Worm (Caenorhabditis elegans) whole organism, L4 larva: ENCODE measurements around the gene flp-15.

ENCODE experiments used
- D1046.2 ChIP-seq: fragments of 200-800 bp; sonication (Bioruptor generic); IDR thresholded peaks from 2 replicates; pipeline ENCODE4 v1.3.6; 2022; ENCODE audit warnings: missing genetic modification characterization, missing compliant biosample characterization
- F44E2.7 ChIP-seq: fragments of 200-800 bp; sonication (Bioruptor generic); IDR thresholded peaks from 2 replicates; pipeline ENCODE4 v2.1.2; 2022; ENCODE audit warnings: missing genetic modification characterization, missing compliant biosample characterization
- F49E8.2 ChIP-seq: sonication (generic microtip); optimal IDR thresholded peaks from 2 replicates; lab custom pipeline; 2016; ENCODE audit warnings: missing compliant biosample characterization, mild to moderate bottlenecking, missing genetic modification characterization, borderline replicate concordance
- R02D3.7 ChIP-seq: fragments of 150-350 bp; sonication (generic microtip); optimal IDR thresholded peaks from 3 replicates; lab custom pipeline; 2014; ENCODE audit warnings: missing biosample characterization, missing genetic modification characterization
- T26A8.4 ChIP-seq: fragments of 200-800 bp; sonication (Bioruptor generic); IDR thresholded peaks from 2 replicates; pipeline ENCODE4 v1.3.6; 2022; ENCODE audit warnings: missing genetic modification characterization, missing compliant biosample characterization
- Y48G9A.11 ChIP-seq: fragments of 200-800 bp; sonication (Bioruptor generic); IDR thresholded peaks from 2 replicates; pipeline ENCODE4 v1.3.6; 2022; ENCODE audit warnings: missing genetic modification reagents, missing genetic modification characterization, missing compliant biosample characterization
- Y75B8A.6 ChIP-seq: fragments of 200-800 bp; sonication (Bioruptor generic); IDR thresholded peaks from 2 replicates; pipeline ENCODE4 v1.3.6; 2022; ENCODE audit warnings: missing genetic modification reagents, missing genetic modification characterization, missing compliant biosample characterization
- ZK546.5 ChIP-seq, 2 experiments: sonication (generic microtip); optimal IDR thresholded peaks; 2 replicates each; lab custom pipeline; 2017; ENCODE audit warnings: missing biosample characterization in 2 of 2, missing genetic modification characterization in 2 of 2
- aha-1 ChIP-seq: fragments of 150-350 bp; peaks from one replicate; lab custom pipeline; 2014; ENCODE audit warnings: missing biosample characterization, missing genetic modification characterization
- ama-1 ChIP-seq: fragments of 150-350 bp; optimal IDR thresholded peaks from 2 replicates; lab custom pipeline; 2014; ENCODE audit warnings: inconsistent platforms, mixed read lengths
- arid-1 ChIP-seq: fragments of 200-800 bp; sonication (Bioruptor generic); conservative IDR thresholded peaks from 2 replicates; pipeline ENCODE4 v1.3.6; 2022; ENCODE audit warnings: missing genetic modification reagents, missing genetic modification characterization, missing compliant biosample characterization
- attf-4 ChIP-seq: sonication (generic microtip); optimal IDR thresholded peaks from 3 replicates; lab custom pipeline; 2017; ENCODE audit warnings: missing biosample characterization, missing genetic modification characterization
- ceh-44 ChIP-seq: fragments of 200-800 bp; sonication (Bioruptor generic); IDR thresholded peaks from 2 replicates; pipeline ENCODE4 v1.3.6; 2022; ENCODE audit warnings: missing genetic modification reagents, missing genetic modification characterization, missing compliant biosample characterization
- ceh-62 ChIP-seq: sonication (generic microtip); optimal IDR thresholded peaks from 2 replicates; lab custom pipeline; 2017; ENCODE audit warnings: missing biosample characterization, missing genetic modification characterization
- ces-1 ChIP-seq: fragments of 150-350 bp; sonication (generic microtip); optimal IDR thresholded peaks from 4 replicates; lab custom pipeline; 2014; ENCODE audit warnings: missing biosample characterization, missing genetic modification reagents, missing genetic modification characterization
- cey-2 ChIP-seq: sonication (generic microtip); optimal IDR thresholded peaks from 3 replicates; lab custom pipeline; 2017; ENCODE audit warnings: missing genetic modification characterization, mild to moderate bottlenecking, missing compliant biosample characterization, antibody characterized with exemption, borderline replicate concordance; ENCODE audit not compliant: insufficient read depth
- daf-12 ChIP-seq: fragments of 150-350 bp; optimal IDR thresholded peaks from 2 replicates; lab custom pipeline; 2014; ENCODE audit warnings: missing biosample characterization, missing genetic modification reagents, missing genetic modification characterization
- daf-16 ChIP-seq, 3 experiments: sonication (generic microtip); optimal IDR thresholded peaks; 2 replicates each; lab custom pipeline; 2016 to 2017; ENCODE audit warnings: missing genetic modification characterization in 3 of 3, missing genetic modification reagents in 3 of 3, mild to moderate bottlenecking in 2 of 3, missing compliant biosample characterization in 2 of 3, missing biosample characterization in 1 of 3, moderate library complexity in 1 of 3
- dve-1 ChIP-seq: sonication (generic microtip); optimal IDR thresholded peaks from 2 replicates; lab custom pipeline; 2017; ENCODE audit warnings: antibody characterized with exemption, mild to moderate bottlenecking, missing genetic modification characterization, missing compliant biosample characterization; ENCODE audit not compliant: insufficient read depth
- egl-27 ChIP-seq: sonication (generic microtip); optimal IDR thresholded peaks from 3 replicates; lab custom pipeline; 2017; ENCODE audit warnings: missing biosample characterization, missing genetic modification reagents, missing genetic modification characterization
- egl-43 ChIP-seq: fragments of 200-800 bp; sonication (Bioruptor generic); IDR thresholded peaks from 2 replicates; pipeline ENCODE4 v1.3.6; 2022; ENCODE audit warnings: missing genetic modification reagents, missing genetic modification characterization, missing compliant biosample characterization
- fkh-10 ChIP-seq: fragments of 150-350 bp; optimal IDR thresholded peaks from 2 replicates; lab custom pipeline; 2014; ENCODE audit warnings: missing biosample characterization, missing genetic modification reagents, missing genetic modification characterization
- hlh-11 ChIP-seq: fragments of 200-800 bp; sonication (Bioruptor generic); optimal IDR thresholded peaks from 2 replicates; lab custom pipeline; 2018; ENCODE audit warnings: mild to moderate bottlenecking, missing genetic modification characterization, missing compliant biosample characterization
- hlh-30 ChIP-seq: sonication (generic microtip); optimal IDR thresholded peaks from 2 replicates; lab custom pipeline; 2017; ENCODE audit warnings: antibody characterized with exemption, mild to moderate bottlenecking, missing genetic modification characterization, missing compliant biosample characterization; ENCODE audit not compliant: insufficient read depth
- jun-1 ChIP-seq: fragments of 150-350 bp; optimal IDR thresholded peaks from 2 replicates; lab custom pipeline; 2014; ENCODE audit warnings: missing biosample characterization, missing genetic modification reagents, missing genetic modification characterization
- lim-7 ChIP-seq: fragments of 200-800 bp; sonication (Bioruptor generic); IDR thresholded peaks from 2 replicates; pipeline ENCODE4 v1.3.6; 2022; ENCODE audit warnings: missing genetic modification characterization, missing compliant biosample characterization
- lin-13 ChIP-seq: fragments of 150-350 bp; optimal IDR thresholded peaks from 2 replicates; lab custom pipeline; 2014; ENCODE audit warnings: missing biosample characterization, missing genetic modification reagents, missing genetic modification characterization
- lin-38 ChIP-seq: fragments of 200-800 bp; sonication (Bioruptor generic); IDR thresholded peaks from 2 replicates; pipeline ENCODE4 v1.3.6; 2022; ENCODE audit warnings: missing genetic modification reagents, missing genetic modification characterization, missing compliant biosample characterization
- lin-39 ChIP-seq: fragments of 150-350 bp; optimal IDR thresholded peaks from 2 replicates; lab custom pipeline; 2014; ENCODE audit warnings: missing biosample characterization, missing genetic modification reagents, missing genetic modification characterization
- madf-5 ChIP-seq, 2 experiments: fragments of 200-800 bp; sonication (Bioruptor generic); IDR thresholded peaks; 2 replicates each; pipeline ENCODE4 v1.3.6; 2022; ENCODE audit warnings: missing compliant biosample characterization in 2 of 2, missing genetic modification characterization in 2 of 2
- mdl-1 ChIP-seq, 2 experiments: fragments of 150-350 bp in 1 of 2; sonication (generic microtip) in 1 of 2; optimal IDR thresholded peaks; 2 replicates each; lab custom pipeline; 2014 to 2017; ENCODE audit warnings: missing biosample characterization in 2 of 2, missing genetic modification characterization in 2 of 2
- mep-1 ChIP-seq: fragments of 150-350 bp; sonication (generic microtip); optimal IDR thresholded peaks from 3 replicates; lab custom pipeline; 2014; ENCODE audit warnings: missing biosample characterization, missing genetic modification characterization
- mes-2 ChIP-seq: sonication (generic microtip); optimal IDR thresholded peaks from 2 replicates; lab custom pipeline; 2016; ENCODE audit warnings: missing genotype, mild to moderate bottlenecking, missing genetic modification characterization, missing compliant biosample characterization; ENCODE audit not compliant: poor library complexity, severe bottlenecking
- mxl-3 ChIP-seq: fragments of 200-800 bp; sonication (Bioruptor generic); optimal IDR thresholded peaks from 2 replicates; lab custom pipeline; 2018; ENCODE audit warnings: mild to moderate bottlenecking, missing genetic modification characterization, missing compliant biosample characterization
- nhr-111 ChIP-seq: fragments of 200-800 bp; sonication (Bioruptor generic); optimal IDR thresholded peaks from 2 replicates; lab custom pipeline; 2018; ENCODE audit warnings: mild to moderate bottlenecking, missing genetic modification characterization, missing compliant biosample characterization
- nhr-25 ChIP-seq: sonication (generic microtip); optimal IDR thresholded peaks from 2 replicates; lab custom pipeline; 2017; ENCODE audit warnings: missing genetic modification characterization, mild to moderate bottlenecking, missing compliant biosample characterization, antibody characterized with exemption, moderate library complexity, borderline replicate concordance; ENCODE audit not compliant: insufficient read depth
- nhr-28 ChIP-seq: fragments of 150-350 bp; optimal IDR thresholded peaks from 2 replicates; lab custom pipeline; 2014; ENCODE audit warnings: missing biosample characterization, missing genetic modification characterization
- nhr-42 ChIP-seq: fragments of 200-800 bp; sonication (Bioruptor generic); IDR thresholded peaks from 2 replicates; pipeline ENCODE4 v1.3.6; 2022; ENCODE audit warnings: missing genetic modification characterization, missing compliant biosample characterization
- nhr-76 ChIP-seq: fragments of 150-350 bp; optimal IDR thresholded peaks from 2 replicates; lab custom pipeline; 2014; ENCODE audit warnings: missing biosample characterization, missing genetic modification characterization
- nhr-77 ChIP-seq: fragments of 150-350 bp; optimal IDR thresholded peaks from 2 replicates; lab custom pipeline; 2014; ENCODE audit warnings: missing biosample characterization, missing genetic modification characterization
- pha-4 ChIP-seq, 2 experiments: fragments of 150-350 bp in 1 of 2; fragments of 200-800 bp in 1 of 2; sonication (Bioruptor generic) in 1 of 2; IDR thresholded peaks in 1 of 2; optimal IDR thresholded peaks in 1 of 2; 2 replicates each; pipeline versions ENCODE4 v1.3.6 to Lab custom; 2014 to 2022; ENCODE audit warnings: missing genetic modification characterization in 2 of 2, missing genetic modification reagents in 2 of 2, missing biosample characterization in 1 of 2, missing compliant biosample characterization in 1 of 2
- pqm-1 ChIP-seq: sonication (generic microtip); optimal IDR thresholded peaks from 2 replicates; lab custom pipeline; 2017; ENCODE audit warnings: missing biosample characterization, missing genetic modification characterization
- snpc-1.2 ChIP-seq: fragments of 200-800 bp; sonication (Bioruptor generic); IDR thresholded peaks from 2 replicates; pipeline ENCODE4 v1.3.6; 2022; ENCODE audit warnings: missing genetic modification reagents, missing genetic modification characterization, missing compliant biosample characterization
- snpc-4 ChIP-seq: fragments of 150-350 bp; optimal IDR thresholded peaks from 2 replicates; lab custom pipeline; 2014; ENCODE audit warnings: missing biosample characterization, missing genetic modification characterization
- tra-1 ChIP-seq: fragments of 200-800 bp; sonication (Bioruptor generic); IDR thresholded peaks from 2 replicates; pipeline ENCODE4 v1.3.6; 2022; ENCODE audit warnings: missing genetic modification reagents, missing genetic modification characterization, missing compliant biosample characterization
- unc-130 ChIP-seq: sonication (generic microtip); optimal IDR thresholded peaks from 2 replicates; lab custom pipeline; 2016; ENCODE audit warnings: missing genetic modification reagents, missing genetic modification characterization, missing compliant biosample characterization
- unc-62 ChIP-seq, 3 experiments: fragments of 150-350 bp in 1 of 3; sonication (generic microtip); optimal IDR thresholded peaks in 2 of 3; peaks in 1 of 3; 1 replicate in 1 of 3; 2 replicates in 2 of 3; lab custom pipeline; 2014 to 2017; ENCODE audit warnings: missing biosample characterization in 3 of 3, missing genetic modification characterization in 3 of 3, missing genetic modification reagents in 3 of 3, missing genotype in 1 of 3
- vab-7 ChIP-seq: fragments of 200-800 bp; sonication (Bioruptor generic); IDR thresholded peaks from 2 replicates; pipeline ENCODE4 v1.3.6; 2022; ENCODE audit warnings: missing genetic modification reagents, missing genetic modification characterization, missing compliant biosample characterization
- zfp-3 ChIP-seq: fragments of 200-800 bp; sonication (Bioruptor generic); conservative IDR thresholded peaks from 2 replicates; pipeline ENCODE4 v1.3.6; 2022; ENCODE audit warnings: missing genetic modification reagents, missing genetic modification characterization, missing compliant biosample characterization
- ztf-11 ChIP-seq: fragments of 150-350 bp; optimal IDR thresholded peaks from 2 replicates; lab custom pipeline; 2014; ENCODE audit warnings: missing biosample characterization, missing genetic modification characterization

flp-15 gene

DNA sequence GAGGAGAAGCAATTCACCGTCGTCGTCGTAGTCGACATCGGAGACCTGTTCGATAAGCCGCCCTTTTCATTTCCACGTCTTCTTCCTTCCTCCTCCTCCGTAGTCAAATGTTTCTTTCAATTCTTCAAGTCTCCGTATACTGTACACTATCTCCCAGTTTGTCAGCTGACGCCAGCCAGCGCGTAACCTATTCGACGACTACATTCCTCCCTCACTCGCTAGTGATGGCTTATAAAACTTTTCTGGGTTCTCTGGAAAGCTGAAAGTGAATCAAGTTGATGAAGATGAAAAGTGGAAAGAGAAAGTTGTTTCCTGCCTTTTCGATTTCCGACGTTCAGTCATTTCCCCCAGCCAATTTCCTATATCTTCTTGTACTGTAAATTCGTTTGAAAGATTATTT lies 41.5 kb upstream of the flp-15 start:
- TF ChIP-seq zfp-3 (GFP tag; lab: Robert Waterston, UW) (no peak), dve-1 (tag; lab: Kevin White, UChicago) (no peak), Y48G9A.11 (no peak), lin-13 (no peak), ZK546.5 (tag; optimal IDR thresholded peaks at IDR 0.05; lab: Kevin White, UChicago) (no peak), jun-1 (tag; lab: Kevin White, UChicago) (no peak), mes-2 (tag; lab: Kevin White, UChicago) (no peak), daf-12 (tag; lab: Kevin White, UChicago) (no peak), snpc-4 (tag; lab: Kevin White, UChicago) (no peak), T26A8.4 (no peak), mxl-3 (GFP tag; lab: Kevin White, UChicago) (no peak), ama-1 (lab: Kevin White, UChicago) (peak; percentile 23), nhr-28 (tag; lab: Kevin White, UChicago) (peak; percentile 38), R02D3.7 (tag; lab: Kevin White, UChicago) (no peak), D1046.2 (GFP tag; lab: Robert Waterston, UW) (no peak), ztf-11 (tag; lab: Kevin White, UChicago) (no peak), madf-5 (GFP tag; IDR thresholded peaks at IDR 0.05; lab: Robert Waterston, UW) (no peak), nhr-76 (tag; lab: Kevin White, UChicago) (no peak), unc-130 (GFP tag; lab: Kevin White, UChicago) (no peak), pqm-1 (tag; lab: Kevin White, UChicago) (no peak), snpc-1.2 (GFP tag; lab: Robert Waterston, UW) (no peak), ceh-44 (GFP tag; lab: Robert Waterston, UW) (no peak), mep-1 (tag; lab: Kevin White, UChicago) (no peak), lim-7 (GFP tag; lab: Robert Waterston, UW) (no peak), nhr-42 (GFP tag; lab: Robert Waterston, UW) (no peak), nhr-25 (tag; lab: Kevin White, UChicago) (no peak), hlh-30 (tag; lab: Kevin White, UChicago) (peak; percentile 50), cey-2 (tag; lab: Kevin White, UChicago) (no peak), vab-7 (no peak), daf-16 (GFP tag; optimal IDR thresholded peaks at IDR 0.05; lab: Kevin White, UChicago) (no peak), daf-16 (tag; optimal IDR thresholded peaks at IDR 0.05; lab: Kevin White, UChicago) (no peak), nhr-77 (tag; lab: Kevin White, UChicago) (no peak), lin-39 (no peak), egl-27 (tag; lab: Kevin White, UChicago) (no peak), pha-4 (GFP tag; IDR thresholded peaks at IDR 0.05; lab: Robert Waterston, UW) (no peak), pha-4 (tag; optimal IDR thresholded peaks at IDR 0.05; lab: Kevin White, UChicago) (no peak), nhr-111 (GFP tag; lab: Kevin White, UChicago) (no peak), F44E2.7 (GFP tag; lab: Robert Waterston, UW) (no peak), Y75B8A.6 (GFP tag; lab: Robert Waterston, UW) (no peak), attf-4 (tag; lab: Kevin White, UChicago) (no peak), aha-1 (tag; lab: Kevin White, UChicago) (peak; percentile 62), unc-62 (GFP tag; optimal IDR thresholded peaks at IDR 0.05 in 1 of 2; lab: Kevin White, UChicago) (peak in 1 of 2 experiments; percentile 98), unc-62 (tag; optimal IDR thresholded peaks at IDR 0.05; lab: Kevin White, UChicago) (no peak), mdl-1 (tag; optimal IDR thresholded peaks at IDR 0.05; lab: Kevin White, UChicago) (no peak), fkh-10 (GFP tag; lab: Kevin White, UChicago) (no peak), hlh-11 (tag; lab: Kevin White, UChicago) (peak; percentile 32), tra-1 (no peak), ces-1 (GFP tag; lab: Kevin White, UChicago) (no peak), F49E8.2 (no peak), lin-38 (GFP tag; lab: Robert Waterston, UW) (no peak), arid-1 (GFP tag; lab: Robert Waterston, UW) (no peak), ceh-62 (tag; lab: Kevin White, UChicago) (no peak), egl-43 (GFP tag; lab: Robert Waterston, UW) (peak; percentile 30; the same call in 1 of the 2 replicates)
